Fruit fly (Drosophila melanogaster): ENCODE results near the gene CG14963.

Gene CG14963

DNA sequence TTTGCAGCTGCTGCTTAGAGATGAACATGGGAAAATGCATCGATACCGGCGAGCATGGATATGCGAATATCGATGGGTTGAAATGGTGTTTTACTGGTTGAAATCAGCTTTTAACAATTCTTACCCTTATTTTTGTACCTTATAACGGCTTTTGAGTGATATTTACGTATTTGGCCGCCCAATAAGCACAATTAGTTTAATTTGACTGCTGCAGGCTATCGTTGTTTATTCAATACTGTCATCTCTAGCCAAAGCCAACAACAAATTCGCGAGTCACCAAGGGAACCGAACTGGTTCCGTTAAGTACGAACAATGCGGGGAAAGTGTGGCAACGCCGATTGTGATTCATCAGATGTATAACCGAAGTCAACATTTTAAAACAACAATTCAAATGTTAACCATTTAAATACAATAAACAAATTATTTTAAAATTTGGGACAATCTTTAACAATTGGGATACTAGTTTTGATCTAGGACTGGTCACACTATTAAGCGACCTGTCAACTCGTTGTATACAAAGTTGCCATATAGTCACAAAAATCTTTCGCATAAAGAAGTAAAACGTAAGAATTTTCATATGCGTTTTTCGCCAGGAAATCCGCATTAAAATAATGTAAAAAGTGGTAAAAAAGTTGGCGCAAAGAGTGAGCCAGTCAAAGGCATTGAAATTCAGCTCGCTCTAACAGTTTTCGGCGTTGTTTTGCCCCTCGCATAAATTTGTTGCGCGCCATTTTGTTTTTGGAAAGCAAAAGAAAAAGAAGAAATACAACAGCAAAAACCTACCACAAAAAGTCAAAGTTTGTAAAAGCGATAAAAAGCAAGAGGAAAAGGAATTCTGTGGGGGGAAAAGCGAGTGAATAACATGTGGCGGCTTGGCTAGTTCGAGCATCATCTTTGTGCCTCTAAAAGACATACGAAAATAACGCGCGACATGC, 24.0 kb downstream of the CG14963 start, which contains the start of the genes Usp5 and BtbVII (continued):
- TF ChIP-seq chm (GFP tag; IDR thresholded peaks at IDR 0.05) (peak; percentile 36; the same call in 1 of the 2 replicates), CG34422 (GFP tag; IDR thresholded peaks at IDR 0.05) (peak; percentile 86; the same call in 1 of the 3 replicates), Mad (GFP tag; optimal IDR thresholded peaks at IDR 0.05) (peak; percentile 66), CG6854 (GFP tag; optimal IDR thresholded peaks at IDR 0.05) (no peak), unc-4 (GFP tag; IDR thresholded peaks at IDR 0.05; ENCODE audit: partially characterized antibody) (peak; percentile 98), GATAe (GFP tag; conservative IDR thresholded peaks at IDR 0.05) (no peak), danr (GFP tag; IDR thresholded peaks at IDR 0.05) (no peak), CG11695 (GFP tag; IDR thresholded peaks at IDR 0.05) (no peak; the same call in 2 of the 3 replicates), repo (GFP tag; optimal IDR thresholded peaks at IDR 0.05) (no peak), ken (GFP tag; IDR thresholded peaks at IDR 0.05) (no peak), HmgD (GFP tag; optimal IDR thresholded peaks at IDR 0.05) (peak; percentile 58), tx (GFP tag; optimal IDR thresholded peaks at IDR 0.05) (peak; percentile 68), ro (GFP tag; IDR thresholded peaks at IDR 0.05) (no peak), H15 (GFP tag; IDR thresholded peaks at IDR 0.05) (0 out of 3 replicates have a peak, but pooled peaks have one; percentile 13), run (tag; optimal IDR thresholded peaks at IDR 0.05) (no peak), CG17359 (tag; optimal IDR thresholded peaks at IDR 0.05) (peak; percentile 34), CG8924 (tag; optimal IDR thresholded peaks at IDR 0.05) (peak; percentile 77), CG17361 (GFP tag; IDR thresholded peaks at IDR 0.05) (peak; percentile 30; the same call in 2 of the 3 replicates), Trl (optimal IDR thresholded peaks at IDR 0.05) (no peak), Trl (GFP tag; optimal IDR thresholded peaks at IDR 0.05) (peak; percentile 67), CG4820 (GFP tag; optimal IDR thresholded peaks at IDR 0.05) (peak; percentile 37), CG16813 (GFP tag; IDR thresholded peaks at IDR 0.05; ENCODE audit: partially characterized antibody) (peak; percentile 95), so (GFP tag; IDR thresholded peaks at IDR 0.05) (0 out of 3 replicates have a peak, but pooled peaks have one; percentile 7), fd102C (GFP tag; optimal IDR thresholded peaks at IDR 0.05) (no peak), CG17328 (GFP tag; IDR thresholded peaks at IDR 0.05) (peak; percentile 30; the same call in 1 of the 2 replicates), CG31365 (tag; optimal IDR thresholded peaks at IDR 0.05) (peak; percentile 38), br (optimal IDR thresholded peaks at IDR 0.05) (no peak), bowl (GFP tag; IDR thresholded peaks at IDR 0.05) (no peak), zfh1 (GFP tag; IDR thresholded peaks at IDR 0.05) (peak; percentile 62), NfI (GFP tag; optimal IDR thresholded peaks at IDR 0.05) (peak; percentile 54), HmgZ (tag; optimal IDR thresholded peaks at IDR 0.05) (peak; percentile 69), vvl (GFP tag; IDR thresholded peaks at IDR 0.05) (peak; percentile 71; the same call in 1 of the 2 replicates), Spps (tag; optimal IDR thresholded peaks at IDR 0.05) (peak; percentile 16), CG18619 (GFP tag; optimal IDR thresholded peaks at IDR 0.05) (peak; percentile 4), zen (tag; optimal IDR thresholded peaks at IDR 0.05) (peak; percentile 46), CG12155 (GFP tag; optimal IDR thresholded peaks at IDR 0.05) (peak; percentile 45), dysf (GFP tag; IDR thresholded peaks at IDR 0.05) (peak; percentile 62; the same call in 2 of the 3 replicates), Doc2 (GFP tag; IDR thresholded peaks at IDR 0.05) (no peak), CG42726 (GFP tag; IDR thresholded peaks at IDR 0.05; ENCODE audit: partially characterized antibody) (peak; percentile 49; the same call in 1 of the 2 replicates), kni (GFP tag; optimal IDR thresholded peaks at IDR 0.05) (peak; percentile 12), CG1602 (GFP tag; optimal IDR thresholded peaks at IDR 0.05) (peak; percentile 47), CG16779 (GFP tag; IDR thresholded peaks at IDR 0.05) (no peak), Max (GFP tag; optimal IDR thresholded peaks at IDR 0.05) (peak; percentile 43), gt (GFP tag; IDR thresholded peaks at IDR 0.05) (no peak), fd96Cb (tag; optimal IDR thresholded peaks at IDR 0.05) (no peak), ind (GFP tag; optimal IDR thresholded peaks at IDR 0.05) (peak; percentile 46), D (optimal IDR thresholded peaks at IDR 0.05) (no peak), D (GFP tag; optimal IDR thresholded peaks at IDR 0.05) (peak; percentile 28), CG11560 (tag; IDR thresholded peaks at IDR 0.05) (no peak), HLH4C (GFP tag; IDR thresholded peaks at IDR 0.05; ENCODE audit: partially characterized antibody) (peak; percentile 93)
